Worm (Caenorhabditis elegans) whole organism, early embryonic: ENCODE measurements around the gene K06H6.5.

Experiments
- B0310.2 ChIP-seq: sonication (generic microtip); optimal IDR thresholded peaks from 2 replicates; lab custom pipeline; 2016; ENCODE audit warnings: mild to moderate bottlenecking, missing genetic modification characterization, missing compliant biosample characterization
- F13C5.2 ChIP-seq: sonication (generic microtip); optimal IDR thresholded peaks from 2 replicates; lab custom pipeline; 2017; ENCODE audit warnings: mild to moderate bottlenecking, missing genetic modification characterization, inconsistent platforms, missing compliant biosample characterization
- aly-1 ChIP-seq: sonication (generic microtip); optimal IDR thresholded peaks from 2 replicates; lab custom pipeline; 2016; ENCODE audit warnings: missing genetic modification characterization, missing compliant biosample characterization
- ama-1 ChIP-seq: fragments of 150-350 bp; optimal IDR thresholded peaks from 2 replicates; lab custom pipeline; 2014
- ceh-13 ChIP-seq: fragments of 200-800 bp; sonication (Bioruptor generic); optimal IDR thresholded peaks from 2 replicates; lab custom pipeline; 2018; ENCODE audit warnings: mild to moderate bottlenecking, missing genetic modification characterization, missing compliant biosample characterization
- ceh-36 ChIP-seq: sonication (generic microtip); optimal IDR thresholded peaks from 2 replicates; lab custom pipeline; 2016; ENCODE audit warnings: missing genetic modification characterization, inconsistent platforms, missing compliant biosample characterization
- ets-7 ChIP-seq: sonication (generic microtip); optimal IDR thresholded peaks from 2 replicates; lab custom pipeline; 2016; ENCODE audit warnings: missing genotype, missing genetic modification characterization, missing compliant biosample characterization
- flt-1 ChIP-seq: fragments of 200-800 bp; sonication (Bioruptor generic); IDR thresholded peaks from 2 replicates; pipeline ENCODE4 v1.3.6; 2022; ENCODE audit warnings: missing genetic modification characterization, missing compliant biosample characterization
- hmbx-1 ChIP-seq: sonication (generic microtip); optimal IDR thresholded peaks from 2 replicates; lab custom pipeline; 2016; ENCODE audit warnings: mild to moderate bottlenecking, missing genetic modification characterization, missing compliant biosample characterization
- hmg-4 ChIP-seq: fragments of 200-800 bp; sonication (Bioruptor generic); optimal IDR thresholded peaks from 2 replicates; lab custom pipeline; 2018; ENCODE audit warnings: mild to moderate bottlenecking, missing genetic modification characterization, missing compliant biosample characterization
- hnd-1 ChIP-seq: sonication (generic microtip); optimal IDR thresholded peaks from 2 replicates; lab custom pipeline; 2016; ENCODE audit warnings: missing genetic modification characterization, missing compliant biosample characterization
- pes-1 ChIP-seq: fragments of 200-800 bp; sonication (Bioruptor generic); IDR thresholded peaks from 2 replicates; pipeline ENCODE4 v1.3.6; 2022; ENCODE audit warnings: missing genetic modification reagents, missing genetic modification characterization, missing compliant biosample characterization
- scrt-1 ChIP-seq: fragments of 200-800 bp; sonication (Bioruptor generic); IDR thresholded peaks from 2 replicates; pipeline ENCODE4 v1.3.6; 2022; ENCODE audit warnings: missing genetic modification characterization, missing compliant biosample characterization
- sea-1 ChIP-seq: fragments of 200-800 bp; sonication (Bioruptor generic); conservative IDR thresholded peaks from 2 replicates; pipeline ENCODE4 v1.3.6; 2022; ENCODE audit warnings: missing genetic modification characterization, missing compliant biosample characterization
- tbx-11 ChIP-seq: fragments of 200-800 bp; sonication (Bioruptor generic); IDR thresholded peaks from 2 replicates; pipeline ENCODE4 v1.3.6; 2022; ENCODE audit warnings: missing genetic modification characterization, missing compliant biosample characterization
- tbx-37 ChIP-seq: fragments of 200-800 bp; sonication (Bioruptor generic); conservative IDR thresholded peaks from 2 replicates; pipeline ENCODE4 v1.3.6; 2022; ENCODE audit warnings: missing genetic modification reagents, missing genetic modification characterization, missing compliant biosample characterization
- tra-4 ChIP-seq: sonication (generic microtip); optimal IDR thresholded peaks from 2 replicates; lab custom pipeline; 2017; ENCODE audit warnings: missing genetic modification characterization, missing compliant biosample characterization

K06H6.5 gene

ce11 chrV:565984-566383 is 10.2 kb upstream of the K06H6.5 start, which contains the start of gene sri-73:
TSS of gene sri-73 (minus strand) at chrV:566084.
- TF ChIP-seq pes-1 (no peak), tra-4 (tag; lab: Kevin White, UChicago) (no peak), tbx-11 (GFP tag; lab: Robert Waterston, UW) (no peak), tbx-37 (GFP tag; lab: Robert Waterston, UW) (no peak), B0310.2 (tag; lab: Kevin White, UChicago) (no peak), F13C5.2 (tag; lab: Kevin White, UChicago) (no peak), hmg-4 (GFP tag; lab: Kevin White, UChicago) (no peak), ama-1 (lab: Kevin White, UChicago) (no peak), hmbx-1 (no peak), ceh-36 (tag; lab: Kevin White, UChicago) (no peak)

DNA sequence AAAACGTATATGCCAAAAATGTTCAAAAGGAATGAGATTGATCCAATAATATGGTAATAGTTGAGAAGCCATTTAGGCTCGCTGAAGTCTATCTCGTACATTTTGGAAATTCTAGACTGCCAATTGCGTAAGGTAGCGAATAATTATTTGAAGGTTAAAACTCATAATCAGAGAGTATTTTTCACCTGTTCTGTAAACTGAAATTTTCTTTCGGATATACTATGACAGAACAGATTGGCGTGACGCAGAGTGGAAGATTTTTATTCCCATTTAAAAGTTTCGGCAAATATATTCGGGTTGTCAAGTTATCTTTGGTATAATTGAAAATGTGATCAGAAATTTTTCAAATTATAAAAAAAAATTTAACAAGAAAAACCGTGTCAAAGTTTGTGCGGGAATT is 8.1 kb upstream of the K06H6.5 start, which contains the start of gene sri-72:
Gene sri-72, minus strand, starts transcription at position 101 of the 400 bp plus-strand sequence.
- TF ChIP-seq B0310.2 (tag; lab: Kevin White, UChicago) (no peak), pes-1 (no peak)

- TF ChIP-seq hnd-1, result no peak
- no peak for TF ChIP-seq hmg-4 (GFP tag; lab: Kevin White, UChicago)
- TF ChIP-seq ceh-13 (GFP tag; lab: Kevin White, UChicago), result no peak
- TF ChIP-seq sea-1 (GFP tag; lab: Robert Waterston, UW), result no peak
- TF ChIP-seq ets-7 (tag; lab: Kevin White, UChicago), result no peak
- no peak for TF ChIP-seq ama-1 (lab: Kevin White, UChicago)
- TF ChIP-seq aly-1 (tag; lab: Kevin White, UChicago), result no peak
- no peak for TF ChIP-seq tbx-37 (GFP tag; lab: Robert Waterston, UW)
- TF ChIP-seq scrt-1 (GFP tag; lab: Robert Waterston, UW), result no peak
- no peak for TF ChIP-seq hmbx-1
- no peak for TF ChIP-seq F13C5.2 (tag; lab: Kevin White, UChicago)
- TF ChIP-seq pes-1, result no peak
Measured at ce11 chrV:574639-575038, 1.5 kb upstream of the K06H6.5 start, which contains the start of gene C14C6.13. TSS of gene C14C6.13 (minus strand) at chrV:574739.

DNA sequence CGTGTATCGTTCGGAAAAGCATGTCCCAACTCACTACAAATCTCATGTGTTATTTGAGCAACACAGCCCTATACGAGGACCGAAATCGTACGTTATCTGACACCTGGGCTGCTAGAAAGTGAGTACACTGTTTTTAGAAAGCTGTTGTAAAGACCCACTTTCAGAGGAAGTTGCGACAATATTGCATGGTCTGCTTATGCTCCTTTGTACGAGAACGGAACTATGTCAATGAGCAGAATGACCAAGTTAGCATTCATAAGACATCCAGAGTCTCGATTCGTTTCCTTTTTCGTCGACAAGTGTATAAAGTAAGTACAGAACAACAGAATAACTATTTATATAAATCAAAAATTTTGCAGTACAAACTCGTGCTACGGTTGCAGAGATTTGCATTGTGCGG is 748 bp downstream of the K06H6.5 start:
- TF ChIP-seq F13C5.2 (tag; lab: Kevin White, UChicago), result no peak
- no peak for TF ChIP-seq tbx-37 (GFP tag; lab: Robert Waterston, UW)
- no peak for TF ChIP-seq aly-1 (tag; lab: Kevin White, UChicago)
- TF ChIP-seq ceh-36 (tag; lab: Kevin White, UChicago), result no peak
- no peak for TF ChIP-seq B0310.2 (tag; lab: Kevin White, UChicago)
- no peak for TF ChIP-seq ets-7 (tag; lab: Kevin White, UChicago)
- TF ChIP-seq scrt-1 (GFP tag; lab: Robert Waterston, UW), result no peak
- no peak for TF ChIP-seq ceh-13 (GFP tag; lab: Kevin White, UChicago)
- TF ChIP-seq ama-1 (lab: Kevin White, UChicago), result no peak
- TF ChIP-seq pes-1, result no peak
- TF ChIP-seq hmg-4 (GFP tag; lab: Kevin White, UChicago), result no peak
- no peak for TF ChIP-seq hnd-1
- no peak for TF ChIP-seq tbx-11 (GFP tag; lab: Robert Waterston, UW)
- TF ChIP-seq sea-1 (GFP tag; lab: Robert Waterston, UW), result no peak
- no peak for TF ChIP-seq hmbx-1
- no peak for TF ChIP-seq flt-1 (GFP tag; lab: Robert Waterston, UW)
- no peak for TF ChIP-seq tra-4 (tag; lab: Kevin White, UChicago)

ce11 chrV:578977-579376 is 2.8 kb downstream of the K06H6.5 start, which contains the start of gene K06H6.4:
TSS of gene K06H6.4 (plus strand) at chrV:579277.
- TF ChIP-seq B0310.2 (tag; lab: Kevin White, UChicago), result no peak
- TF ChIP-seq scrt-1 (GFP tag; lab: Robert Waterston, UW), result no peak
- no peak for TF ChIP-seq hmg-4 (GFP tag; lab: Kevin White, UChicago)

ce11 chrV:581616-582015 is 5.4 kb downstream of the K06H6.5 start, which contains the start of gene nstp-7:
TSS of gene nstp-7 (plus strand) at chrV:581916.
- TF ChIP-seq ceh-13 (GFP tag; lab: Kevin White, UChicago), result no peak
- no peak for TF ChIP-seq pes-1
- no peak for TF ChIP-seq ama-1 (lab: Kevin White, UChicago)
- TF ChIP-seq sea-1 (GFP tag; lab: Robert Waterston, UW), result no peak
- no peak for TF ChIP-seq hnd-1
- no peak for TF ChIP-seq ceh-36 (tag; lab: Kevin White, UChicago)
- TF ChIP-seq B0310.2 (tag; lab: Kevin White, UChicago), result no peak
- TF ChIP-seq flt-1 (GFP tag; lab: Robert Waterston, UW), result no peak
- TF ChIP-seq aly-1 (tag; lab: Kevin White, UChicago), result no peak
- no peak for TF ChIP-seq hmg-4 (GFP tag; lab: Kevin White, UChicago)
- TF ChIP-seq tra-4 (tag; lab: Kevin White, UChicago), result no peak
- TF ChIP-seq scrt-1 (GFP tag; lab: Robert Waterston, UW), result no peak
- TF ChIP-seq ets-7 (tag; lab: Kevin White, UChicago), result no peak
- TF ChIP-seq tbx-37 (GFP tag; lab: Robert Waterston, UW), result no peak
- TF ChIP-seq hmbx-1, result no peak
- TF ChIP-seq tbx-11 (GFP tag; lab: Robert Waterston, UW), result no peak
- TF ChIP-seq F13C5.2 (tag; lab: Kevin White, UChicago), result no peak

DNA sequence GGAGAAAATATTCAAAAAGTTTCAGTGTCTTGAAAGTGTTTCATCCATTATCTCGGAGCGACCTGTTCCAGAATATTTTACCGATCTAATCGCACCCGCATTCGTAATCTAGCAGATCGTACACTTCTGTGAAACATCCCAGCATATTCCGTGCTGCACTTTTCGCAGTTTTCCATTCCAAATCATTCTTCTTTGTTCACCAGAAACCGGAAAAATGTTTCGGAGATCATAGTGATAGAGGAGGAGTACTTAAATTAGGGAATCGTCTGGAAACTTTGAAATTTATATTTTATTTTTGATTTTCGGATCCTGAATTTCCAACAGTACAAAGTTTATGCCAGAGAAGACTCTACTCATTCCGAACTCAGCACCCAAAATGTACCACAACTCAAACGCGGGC is 9.3 kb downstream of the K06H6.5 start, which contains the start of gene K06H6.2:
Gene K06H6.2, plus strand, starts transcription at position 301 of the 400 bp plus-strand sequence.
- TF ChIP-seq B0310.2 (tag; lab: Kevin White, UChicago) (no peak), tra-4 (tag; lab: Kevin White, UChicago) (no peak), sea-1 (GFP tag; lab: Robert Waterston, UW) (no peak), ama-1 (lab: Kevin White, UChicago) (no peak), F13C5.2 (tag; lab: Kevin White, UChicago) (no peak), hmbx-1 (no peak), aly-1 (tag; lab: Kevin White, UChicago) (no peak), scrt-1 (GFP tag; lab: Robert Waterston, UW) (no peak), tbx-37 (GFP tag; lab: Robert Waterston, UW) (no peak), ceh-13 (GFP tag; lab: Kevin White, UChicago) (no peak), pes-1 (no peak), hmg-4 (GFP tag; lab: Kevin White, UChicago) (no peak)
